Worm (Caenorhabditis elegans): ENCODE data around the gene hsp-43.

Gene hsp-43

DNA sequence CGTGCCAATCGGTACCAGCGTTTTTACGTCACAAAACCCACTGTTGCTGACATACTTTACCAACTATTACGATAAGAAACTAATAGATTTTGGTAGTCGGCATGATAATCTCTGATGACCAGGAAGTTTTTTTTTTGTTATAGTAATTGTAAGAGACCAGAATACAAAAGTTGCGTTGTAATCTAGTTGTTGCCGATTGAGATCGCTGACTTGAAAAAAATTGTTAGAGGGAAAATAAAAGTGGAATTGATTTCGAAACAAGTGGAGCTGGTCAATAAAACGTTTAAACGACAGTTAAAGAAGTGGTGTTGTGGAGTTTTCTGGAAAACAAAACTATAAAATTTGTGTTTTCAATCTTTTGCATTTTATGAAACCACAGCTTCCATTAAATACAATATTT, 21.6 kb upstream of the hsp-43 start:
- TF ChIP-seq nhr-47 (tag; optimal IDR thresholded peaks at IDR 0.05) (no peak), F16B12.6 (tag; optimal IDR thresholded peaks at IDR 0.05) (no peak), lin-35 (GFP tag; optimal IDR thresholded peaks at IDR 0.05) (peak in 1 of 2 experiments; percentile 7), lsy-2 (tag; optimal IDR thresholded peaks at IDR 0.05) (no peak)

DNA sequence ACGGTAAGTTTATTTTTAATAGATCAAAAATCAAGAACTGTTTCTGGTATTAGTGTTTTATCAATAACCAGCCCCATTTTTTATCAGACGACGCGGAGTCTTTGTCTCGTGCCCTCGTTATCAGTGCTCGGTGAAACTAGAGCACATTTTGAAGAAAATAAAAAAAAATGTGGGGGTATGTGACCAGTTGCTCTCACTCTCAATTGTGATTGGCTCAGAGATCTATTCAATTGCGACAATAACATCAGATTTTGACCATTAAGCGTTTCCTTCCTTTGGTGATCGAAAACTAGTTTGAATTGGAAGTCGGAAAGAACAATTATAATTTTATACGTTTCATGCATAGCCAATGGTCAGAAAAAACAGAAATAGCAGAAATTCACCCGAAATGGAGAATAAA, 21.1 kb upstream of the hsp-43 start:
- TF ChIP-seq ztf-11 (tag; optimal IDR thresholded peaks at IDR 0.05) (no peak), lin-35 (GFP tag; optimal IDR thresholded peaks at IDR 0.05) (peak in 1 of 2 experiments; percentile 32), ces-1 (GFP tag; optimal IDR thresholded peaks at IDR 0.05) (no peak), nhr-19 (GFP tag; conservative IDR thresholded peaks at IDR 0.05) (peak; percentile 11; the same call in 1 of the 2 replicates), mdl-1 (tag; optimal IDR thresholded peaks at IDR 0.05) (peak in 1 of 2 experiments; percentile 60), ztf-4 (tag; optimal IDR thresholded peaks at IDR 0.05) (peak; percentile 31), nhr-28 (tag; optimal IDR thresholded peaks at IDR 0.05) (no peak), elt-2 (tag; optimal IDR thresholded peaks at IDR 0.05) (peak; percentile 78), lin-14 (GFP tag; optimal IDR thresholded peaks at IDR 0.05) (peak; percentile 42), irx-1 (tag; optimal IDR thresholded peaks at IDR 0.05) (no peak), skn-1 (tag; optimal IDR thresholded peaks at IDR 0.05) (no peak), nhr-20 (tag; optimal IDR thresholded peaks at IDR 0.05) (peak; percentile 73), elt-3 (tag; optimal IDR thresholded peaks at IDR 0.05) (no peak), efl-3 (GFP tag; optimal IDR thresholded peaks at IDR 0.05) (no peak), lsy-2 (tag; optimal IDR thresholded peaks at IDR 0.05) (peak in 1 of 2 experiments; percentile 46), mef-2 (tag; optimal IDR thresholded peaks at IDR 0.05) (no peak), nhr-84 (tag; optimal IDR thresholded peaks at IDR 0.05) (no peak), vab-15 (tag; optimal IDR thresholded peaks at IDR 0.05) (no peak), pax-3 (tag; optimal IDR thresholded peaks at IDR 0.05) (no peak), snu-23 (GFP tag; optimal IDR thresholded peaks at IDR 0.05) (peak; percentile 3), rnt-1 (tag; optimal IDR thresholded peaks at IDR 0.05) (peak; percentile 47), fos-1 (tag; optimal IDR thresholded peaks at IDR 0.05) (peak; percentile 9), sup-37 (GFP tag; optimal IDR thresholded peaks at IDR 0.05) (no peak), nhr-71 (tag; optimal IDR thresholded peaks at IDR 0.05) (peak; percentile 50), nhr-77 (tag; optimal IDR thresholded peaks at IDR 0.05) (no peak), unc-98 (GFP tag; IDR thresholded peaks at IDR 0.05) (no peak), jun-1 (tag; optimal IDR thresholded peaks at IDR 0.05) (no peak), xbp-1 (tag; optimal IDR thresholded peaks at IDR 0.05) (no peak)

DNA sequence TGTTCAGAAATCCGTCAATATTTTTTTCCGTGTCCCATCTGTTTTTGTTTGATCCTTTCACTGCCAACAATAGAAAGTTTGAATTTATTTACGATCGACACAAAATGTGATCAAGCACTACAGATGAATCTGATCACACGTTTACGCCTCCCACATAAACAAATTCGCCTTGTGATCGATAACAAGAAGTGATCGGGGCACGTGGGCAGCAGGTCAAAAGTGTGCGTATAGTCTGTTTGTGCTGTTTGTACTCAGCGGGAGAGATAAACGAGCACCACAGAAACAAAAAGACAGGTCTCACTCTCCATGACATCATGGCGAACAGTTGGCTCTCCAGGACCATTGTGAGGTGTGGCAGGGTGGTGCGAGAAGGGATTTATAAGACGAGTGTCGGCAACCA, 20.2 kb upstream of the hsp-43 start:
- TF ChIP-seq sup-37 (GFP tag; optimal IDR thresholded peaks at IDR 0.05) (peak; percentile 56), unc-62 (GFP tag; optimal IDR thresholded peaks at IDR 0.05) (no peak), tbx-2 (tag; optimal IDR thresholded peaks at IDR 0.05) (peak; percentile 90), efl-1 (optimal IDR thresholded peaks at IDR 0.05) (peak; percentile 34 to 42), efl-1 (GFP tag; optimal IDR thresholded peaks at IDR 0.05 in 1 of 2) (peak; percentile 10 to 84), tlp-1 (tag; optimal IDR thresholded peaks at IDR 0.05) (no peak), ets-5 (GFP tag; IDR thresholded peaks at IDR 0.05) (no peak), pax-3 (tag; optimal IDR thresholded peaks at IDR 0.05) (peak; percentile 9), ceh-90 (tag; optimal IDR thresholded peaks at IDR 0.05) (no peak), ces-1 (GFP tag; optimal IDR thresholded peaks at IDR 0.05) (no peak), lin-39 (tag; optimal IDR thresholded peaks at IDR 0.05) (peak; percentile 71), nhr-76 (tag; optimal IDR thresholded peaks at IDR 0.05) (no peak), nhr-28 (tag; optimal IDR thresholded peaks at IDR 0.05) (peak; percentile 55), hlh-17 (GFP tag; optimal IDR thresholded peaks at IDR 0.05; ENCODE audit: borderline replicate concordance) (no peak), aly-2 (tag; optimal IDR thresholded peaks at IDR 0.05) (no peak), lin-35 (GFP tag; optimal IDR thresholded peaks at IDR 0.05) (peak; percentile 53 to 86), egl-27 (tag; optimal IDR thresholded peaks at IDR 0.05) (no peak), skn-1 (tag; optimal IDR thresholded peaks at IDR 0.05) (no peak), nhr-85 (tag) (peak; percentile 96), nhr-90 (tag; optimal IDR thresholded peaks at IDR 0.05; ENCODE audit: poor library complexity) (peak; percentile 91), nhr-20 (tag; optimal IDR thresholded peaks at IDR 0.05) (peak; percentile 97), C16A3.4 (tag; optimal IDR thresholded peaks at IDR 0.05) (peak; percentile 65), mab-9 (GFP tag; IDR thresholded peaks at IDR 0.05) (peak; percentile 48; the same call in 1 of the 2 replicates), isw-1 (GFP tag; IDR thresholded peaks at IDR 0.05) (no peak), dpl-1 (GFP tag; optimal IDR thresholded peaks at IDR 0.05) (peak; percentile 23 to 61 (median 41)), nhr-47 (tag; optimal IDR thresholded peaks at IDR 0.05) (peak; percentile 78), elt-3 (tag; optimal IDR thresholded peaks at IDR 0.05) (peak in 2 of 6 experiments; percentile 71 to 86), mdl-1 (tag; optimal IDR thresholded peaks at IDR 0.05) (peak in 1 of 2 experiments; percentile 99), unc-86 (tag; optimal IDR thresholded peaks at IDR 0.05) (no peak), mef-2 (tag; optimal IDR thresholded peaks at IDR 0.05) (no peak), unc-98 (GFP tag; IDR thresholded peaks at IDR 0.05) (no peak)

All from whole organism, L1 larva.